Worm (Caenorhabditis elegans): Measurements from ENCODE around the gene Y51A2B.2.
"Not testable (repeated sequence)": the region's sequence is repeated elsewhere in the genome, so short reads cannot be mapped to it uniquely, and the experiment has no call there.

ce11 chrV:18404767-18405166 lies 30.5 kb downstream of the Y51A2B.2 start, which contains the start of gene srh-209:
- not testable (repeated sequence) for TF ChIP-seq unc-130 (GFP tag; optimal IDR thresholded peaks at IDR 0.05); set-16 (GFP tag; IDR thresholded peaks at IDR 0.05); unc-39 (tag; optimal IDR thresholded peaks at IDR 0.05); zip-11 (GFP tag; IDR thresholded peaks at IDR 0.05)

Data from whole organism, L4 larva.